Worm (Caenorhabditis elegans) whole organism, dauer: ENCODE data around the gene grl-25.

ENCODE experiments used
- unc-62 ChIP-seq: sonication (generic microtip); optimal IDR thresholded peaks from 2 replicates; lab custom pipeline; 2017; ENCODE audit warnings: missing biosample characterization, missing genetic modification reagents, missing genetic modification characterization

The grl-25 gene

ce11 chrIII:8956146-8956646 is 5.9 kb upstream of the grl-25 start, which contains the start of the genes ZK643.5 and ZK643.2:
TSS of gene ZK643.5 (minus strand) at chrIII:8956196.
TSS of gene ZK643.2 (plus strand) at chrIII:8956540.
- no peak for TF ChIP-seq unc-62

ce11 chrIII:8960664-8961063 is 1.4 kb upstream of the grl-25 start, which contains the start of gene ZK643.6:
TSS of gene ZK643.6 (minus strand) at chrIII:8960764.
- no peak for TF ChIP-seq unc-62

ce11 chrIII:8962475-8962874 is 382 bp downstream of the grl-25 start:
- TF ChIP-seq unc-62: no peak

ce11 chrIII:8964684-8965283 is 2.7 kb downstream of the grl-25 start:
- no peak for TF ChIP-seq unc-62

ce11 chrIII:8967639-8968038 is 5.5 kb downstream of the grl-25 start, which contains the start of the genes bud-13 and rpap-2:
TSS of gene bud-13 (minus strand) at chrIII:8967727.
TSS of gene rpap-2 (plus strand) at chrIII:8967967.
- TF ChIP-seq unc-62: no peak

ce11 chrIII:8971255-8972020 is 9.3 kb downstream of the grl-25 start, which contains the start of the genes eif-3.D and R08D7.4:
TSS of gene eif-3.D (minus strand) at chrIII:8971578.
TSS of gene R08D7.4 (plus strand) at chrIII:8971892.
- no peak for TF ChIP-seq unc-62

DNA sequence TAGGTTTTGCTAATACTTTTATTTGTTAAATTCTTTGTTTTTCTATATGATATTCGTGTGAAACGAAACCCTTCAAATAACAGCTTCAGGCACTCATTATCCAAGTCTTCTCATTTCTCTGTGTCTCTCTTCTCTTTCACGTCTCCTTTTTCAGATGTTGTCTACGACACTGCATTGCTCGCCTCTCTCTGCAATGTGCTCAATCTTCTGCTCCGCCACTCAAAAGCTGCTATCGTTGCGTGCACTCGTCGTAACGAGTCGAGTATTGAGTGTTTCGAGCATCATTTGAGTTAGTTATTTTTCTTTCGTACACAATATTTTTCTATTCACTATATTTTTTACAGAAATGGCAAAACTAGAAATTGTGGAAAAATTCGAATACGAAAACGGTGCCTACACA is 11.1 kb downstream of the grl-25 start:
- no peak for TF ChIP-seq unc-62

ce11 chrIII:8973826-8974225 is 11.7 kb downstream of the grl-25 start, which contains the start of gene R08D7.5:
TSS of gene R08D7.5 (plus strand) at chrIII:8974126.
- TF ChIP-seq unc-62: no peak

ce11 chrIII:8974835-8975234 is 12.7 kb downstream of the grl-25 start:
- TF ChIP-seq unc-62: no peak

DNA sequence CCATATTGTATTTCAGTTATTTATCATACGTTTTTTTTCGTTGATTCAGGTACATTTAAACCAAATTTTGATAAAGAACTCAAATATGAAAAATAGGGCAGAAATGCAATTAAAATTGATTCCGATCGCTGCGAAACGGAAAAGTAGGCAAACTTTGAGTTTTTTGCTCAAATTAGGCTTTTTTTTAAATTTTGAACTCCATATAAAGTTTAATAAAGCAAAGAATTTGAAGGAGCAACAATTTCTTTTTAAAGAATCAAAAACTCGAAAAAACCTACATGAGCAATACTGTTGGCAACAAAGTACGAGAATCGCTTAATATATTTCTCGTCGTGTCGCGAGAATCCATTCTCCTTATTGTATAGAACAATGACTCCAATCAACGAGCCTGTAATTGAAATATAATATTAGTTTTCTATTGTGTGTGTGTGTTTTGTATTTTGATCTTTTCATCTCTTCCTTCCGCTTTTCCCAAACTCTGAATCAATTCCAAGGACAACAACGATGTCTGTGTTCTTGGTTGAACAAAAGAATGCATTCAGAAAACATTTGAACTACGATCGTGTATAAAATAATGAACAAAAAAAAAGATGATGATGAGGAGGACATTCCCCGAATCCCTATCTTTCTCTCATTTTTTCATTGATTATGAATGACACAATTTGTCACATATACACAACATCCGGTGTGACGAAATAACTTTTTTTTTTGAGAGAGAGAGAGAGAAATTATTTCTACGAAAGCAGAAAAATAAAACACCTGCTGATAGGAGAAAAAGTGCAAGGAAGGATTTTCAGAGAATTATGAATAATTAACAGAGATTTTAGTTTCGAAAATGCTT is 16.6 kb downstream of the grl-25 start:
- no peak for TF ChIP-seq unc-62

DNA sequence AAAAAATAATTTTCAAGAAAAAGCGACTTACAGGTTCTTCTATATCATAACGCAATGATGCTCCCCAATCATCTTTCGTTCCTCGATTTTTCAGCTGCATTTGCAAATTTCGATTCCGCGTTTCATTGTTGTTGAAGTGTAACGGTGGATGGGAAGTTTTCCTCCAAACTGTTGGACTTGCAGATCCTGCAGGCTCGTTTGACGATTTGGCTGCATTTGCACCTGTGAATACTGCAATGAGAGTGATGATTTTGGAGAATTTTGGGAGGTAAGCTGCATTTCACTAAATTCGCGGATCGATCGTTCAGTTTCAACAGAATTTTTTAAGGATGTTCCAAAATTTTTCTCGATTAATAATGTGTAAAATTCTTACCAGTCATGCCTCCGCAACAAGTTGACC is 18.8 kb downstream of the grl-25 start:
- TF ChIP-seq unc-62: no peak

DNA sequence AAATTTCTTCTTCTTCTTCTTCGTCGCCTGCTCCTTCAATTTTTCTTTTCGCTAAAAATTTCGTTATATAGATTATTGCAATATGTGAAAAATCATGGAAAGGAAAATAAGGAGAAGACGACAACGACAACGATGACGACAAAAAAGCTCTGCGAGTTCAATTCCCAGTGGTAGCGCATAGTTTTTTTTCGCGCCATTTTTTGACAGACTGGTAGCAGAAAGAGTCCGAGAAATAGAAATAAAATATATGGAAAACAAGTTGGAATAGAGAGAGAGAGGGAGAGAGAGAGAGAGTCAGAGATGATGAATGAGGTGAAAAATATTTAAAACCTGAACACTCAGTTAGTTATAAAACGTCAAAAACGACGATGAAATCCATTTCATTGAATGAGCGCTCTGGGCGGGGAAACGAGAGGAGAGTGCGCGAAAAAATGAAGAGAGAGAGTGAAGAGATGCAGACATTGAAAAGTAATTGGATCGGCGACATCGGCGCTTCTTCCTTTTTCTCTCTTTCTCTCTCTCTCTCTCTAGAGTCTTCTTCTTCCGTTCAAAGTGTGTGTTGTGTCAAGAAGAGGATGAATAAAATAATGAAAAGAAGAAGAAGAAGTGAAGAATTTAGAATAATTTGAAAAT is 19.9 kb downstream of the grl-25 start, which contains the start of gene pde-2:
Gene pde-2, minus strand, starts transcription at position 51 of the 633 bp plus-strand sequence.
- TF ChIP-seq unc-62: no peak

- TF ChIP-seq unc-62: no peak
Measured at ce11 chrIII:8983135-8983534, 21.0 kb downstream of the grl-25 start.

DNA sequence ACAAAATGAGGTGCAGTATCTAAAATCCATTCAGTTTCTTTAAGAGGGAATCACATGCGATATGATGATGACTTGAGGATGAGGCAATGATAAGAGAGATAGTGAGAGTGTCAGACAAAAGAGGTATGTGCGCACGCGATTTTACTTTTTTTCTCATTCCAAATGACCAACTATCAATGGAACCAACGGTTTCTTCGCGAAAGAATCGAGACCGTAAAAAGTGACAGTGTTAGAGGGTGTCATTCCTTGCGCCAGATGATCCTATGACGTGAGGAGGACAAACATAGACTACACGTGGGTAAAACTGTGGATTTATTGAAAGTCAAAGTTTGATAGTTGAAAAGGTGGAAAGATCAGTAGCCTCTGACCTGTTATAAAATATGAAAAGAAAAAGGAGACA is 21.7 kb downstream of the grl-25 start:
- no peak for TF ChIP-seq unc-62

ce11 chrIII:8984412-8984811 is 22.3 kb downstream of the grl-25 start:
- no peak for TF ChIP-seq unc-62

DNA sequence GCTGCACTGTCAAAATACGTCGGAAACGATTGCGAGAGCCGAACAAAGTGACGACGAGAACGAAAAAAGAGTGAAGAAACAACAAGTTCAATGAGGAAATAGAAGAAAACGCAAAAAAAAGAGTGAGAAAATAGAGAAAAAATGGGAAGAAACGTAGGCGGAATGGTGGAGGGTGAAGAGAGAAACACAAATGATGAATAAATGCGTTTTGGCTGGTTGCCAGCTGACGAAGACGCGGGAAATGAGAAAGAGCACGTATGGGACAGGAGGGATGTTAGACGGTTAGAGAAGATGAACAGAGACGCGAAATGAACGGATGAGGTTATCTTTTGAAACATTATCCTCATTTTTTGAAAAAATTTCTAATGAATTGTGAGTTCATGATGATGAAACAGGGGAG is 22.9 kb downstream of the grl-25 start:
- no peak for TF ChIP-seq unc-62
